Worm (Caenorhabditis elegans) whole organism, L1 larva: ENCODE data around the gene C03G5.14.

ENCODE experiments used
- Y116A8C.19 ChIP-seq: sonication (generic microtip); optimal IDR thresholded peaks from 2 replicates; lab custom pipeline; 2016; ENCODE audit warnings: missing compliant biosample characterization, missing genetic modification characterization, borderline replicate concordance
- aha-1 ChIP-seq: fragments of 150-350 bp; optimal IDR thresholded peaks from 2 replicates; lab custom pipeline; 2014; ENCODE audit warnings: missing biosample characterization, missing genetic modification characterization
- dsc-1 ChIP-seq: sonication (generic microtip); optimal IDR thresholded peaks from 2 replicates; lab custom pipeline; 2016; ENCODE audit warnings: mild to moderate bottlenecking, missing genetic modification characterization, missing compliant biosample characterization
- fkh-8 ChIP-seq: sonication (generic microtip); optimal IDR thresholded peaks from 2 replicates; lab custom pipeline; 2016; ENCODE audit warnings: mild to moderate bottlenecking, missing genetic modification characterization, missing compliant biosample characterization
- nhr-47 ChIP-seq: sonication (generic microtip); optimal IDR thresholded peaks from 2 replicates; lab custom pipeline; 2016; ENCODE audit warnings: mild to moderate bottlenecking, missing genetic modification characterization, moderate library complexity, missing compliant biosample characterization
- nhr-71 ChIP-seq: sonication (generic microtip); optimal IDR thresholded peaks from 2 replicates; lab custom pipeline; 2016; ENCODE audit warnings: mild to moderate bottlenecking, missing genetic modification characterization, moderate library complexity, missing compliant biosample characterization
- sox-4 ChIP-seq: sonication (generic microtip); optimal IDR thresholded peaks from 2 replicates; lab custom pipeline; 2016; ENCODE audit warnings: missing genetic modification characterization, missing compliant biosample characterization

Gene C03G5.14

DNA sequence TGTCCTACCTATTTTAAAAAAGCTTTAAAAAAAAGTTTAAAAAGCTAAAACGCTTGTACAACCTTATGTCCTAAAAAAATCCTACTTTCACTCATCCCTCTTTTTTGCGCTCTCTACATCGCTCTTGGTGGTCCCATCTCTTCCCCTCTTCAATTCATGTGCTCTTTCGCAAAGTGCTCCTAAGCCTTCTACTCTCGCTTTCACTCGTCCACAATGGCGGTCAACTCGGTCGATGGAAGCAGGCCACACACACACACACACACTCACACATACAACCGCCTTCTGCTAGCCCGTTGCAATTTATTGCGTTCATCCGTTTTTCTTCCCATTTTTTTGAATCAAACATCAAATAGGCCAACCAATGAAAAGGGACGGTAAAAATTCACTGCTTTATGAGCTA, 47.4 kb downstream of the C03G5.14 start (continued):
- no peak for TF ChIP-seq Y116A8C.19 (tag; lab: Kevin White, UChicago)
- TF ChIP-seq, all 84 proteins: peak for 8

DNA sequence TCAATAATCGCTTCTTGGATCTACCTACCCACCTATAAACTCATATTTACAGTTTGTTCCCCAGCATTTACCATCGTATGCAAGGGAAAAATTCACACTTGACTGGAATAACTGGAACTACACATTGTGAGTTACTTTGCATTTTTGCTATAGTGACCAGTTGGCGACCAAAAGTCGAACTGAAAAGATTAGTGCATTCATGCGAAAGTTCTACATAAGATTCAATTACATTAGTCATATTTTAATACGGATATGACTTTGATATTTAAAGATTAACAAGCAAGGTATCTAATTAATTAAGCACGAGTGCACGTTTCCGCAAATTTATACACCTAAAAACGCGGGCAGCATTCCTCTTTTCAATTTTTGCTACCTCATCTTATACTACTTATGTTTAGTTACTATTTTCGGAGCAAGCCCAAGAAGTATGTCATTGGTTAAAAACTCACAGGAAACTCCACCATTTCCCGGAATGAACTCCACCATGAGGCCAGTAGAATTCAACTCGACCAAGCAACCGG, 49.3 kb downstream of the C03G5.14 start, which contains the start of gene jmjd-3.1:
TSS of gene jmjd-3.1 (plus strand) at position 51 of the 521 bp plus-strand sequence.
- peak; percentile 7 for TF ChIP-seq fkh-8
- TF ChIP-seq sox-4 (tag; lab: Kevin White, UChicago), result peak; percentile 6
- TF ChIP-seq nhr-47 (tag; lab: Kevin White, UChicago), result peak; percentile 38
- TF ChIP-seq aha-1 (tag; lab: Kevin White, UChicago), result no peak
- peak; percentile 16 for TF ChIP-seq nhr-71 (tag; lab: Kevin White, UChicago)
- peak; percentile 89 for TF ChIP-seq dsc-1 (tag; lab: Kevin White, UChicago)
